Fruit fly (Drosophila melanogaster) S2 (cell line): ENCODE data around the gene Sos.

Experiments used
- CG8478 ChIP-seq: fragments of >200 bp; optimal IDR thresholded peaks from 2 replicates; lab custom pipeline; 2018
- CTCF ChIP-seq, 2 experiments: fragments of >200 bp; optimal IDR thresholded peaks; 2 replicates each; lab custom pipeline; 2018

- TF ChIP-seq CG8478 (lab: Kevin White, UChicago) (no peak), CTCF (optimal IDR thresholded peaks at IDR 0.05; lab: Kevin White, UChicago) (no peak)
Measured at dm6 chr2L:13805170-13805569, 8.4 kb upstream of the Sos start.
